Fruit fly (Drosophila melanogaster) whole organism, embryonic: ENCODE measurements around the gene dikar.

Source experiments
- Aef1 ChIP-seq: fragments of 200-800 bp; sonication (Bioruptor generic); IDR thresholded peaks from 3 replicates; pipeline ENCODE4 v1.3.6; 2022; ENCODE audit warnings: missing biosample characterization, missing genetic modification characterization
- Bdp1 ChIP-seq: fragments of 200-800 bp; sonication (Bioruptor generic); optimal IDR thresholded peaks from 3 replicates; lab custom pipeline; 2016; ENCODE audit warnings: missing biosample characterization, missing genetic modification characterization
- CG10366 ChIP-seq: fragments of 200-800 bp; sonication (Bioruptor generic); IDR thresholded peaks from 2 replicates; pipeline ENCODE4 v1.3.6; 2022; ENCODE audit warnings: missing biosample characterization, missing genetic modification characterization
- CG10654 ChIP-seq: fragments of 200-800 bp; sonication (Bioruptor generic); optimal IDR thresholded peaks from 2 replicates; lab custom pipeline; 2016; ENCODE audit warnings: missing biosample characterization, missing genetic modification characterization
- CG10979 ChIP-seq: fragments of 200-800 bp; sonication (Bioruptor generic); optimal IDR thresholded peaks from 2 replicates; lab custom pipeline; 2018; ENCODE audit warnings: missing biosample characterization, mild to moderate bottlenecking, missing genetic modification characterization, moderate library complexity
- CG11696 ChIP-seq: fragments of 200-800 bp; sonication (Bioruptor generic); IDR thresholded peaks from 2 replicates; pipeline ENCODE4 v1.3.6; 2022; ENCODE audit warnings: missing biosample characterization, missing genetic modification characterization
- CG14860 ChIP-seq: fragments of 200-800 bp; sonication (Bioruptor generic); IDR thresholded peaks from 3 replicates; pipeline ENCODE4 v1.3.6; 2022; ENCODE audit warnings: missing biosample characterization, missing genetic modification characterization; ENCODE audit not compliant: partially characterized antibody
- CG15073 ChIP-seq: fragments of 200-800 bp; sonication (Bioruptor generic); optimal IDR thresholded peaks from 2 replicates; lab custom pipeline; 2016; ENCODE audit warnings: missing biosample characterization, missing genetic modification characterization
- CG16863 ChIP-seq: fragments of 200-800 bp; sonication (Bioruptor generic); optimal IDR thresholded peaks from 3 replicates; lab custom pipeline; 2016; ENCODE audit warnings: missing biosample characterization, missing genetic modification characterization
- CG17361 ChIP-seq: fragments of 200-800 bp; sonication (Bioruptor generic); IDR thresholded peaks from 3 replicates; pipeline ENCODE4 v1.3.6; 2022; ENCODE audit warnings: missing biosample characterization, missing genetic modification characterization
- CG17385 ChIP-seq: fragments of 200-800 bp; sonication (Bioruptor generic); optimal IDR thresholded peaks from 3 replicates; lab custom pipeline; 2018; ENCODE audit warnings: missing biosample characterization, mild to moderate bottlenecking, missing genetic modification characterization
- CG1792 ChIP-seq: fragments of 200-800 bp; sonication (Bioruptor generic); optimal IDR thresholded peaks from 2 replicates; lab custom pipeline; 2016; ENCODE audit warnings: missing biosample characterization, missing genetic modification characterization
- CG18011 ChIP-seq: fragments of 200-800 bp; sonication (Bioruptor generic); optimal IDR thresholded peaks from 2 replicates; lab custom pipeline; 2017; ENCODE audit warnings: missing biosample characterization, missing genetic modification characterization, mild to moderate bottlenecking, moderate library complexity, missing genotype
- CG18262 ChIP-seq: fragments of 200-800 bp; optimal IDR thresholded peaks from 3 replicates; lab custom pipeline; 2019; ENCODE audit warnings: missing biosample characterization, mild to moderate bottlenecking, missing genetic modification characterization, moderate library complexity
- CG30020 ChIP-seq: fragments of 200-800 bp; optimal IDR thresholded peaks from 2 replicates; lab custom pipeline; 2019; ENCODE audit warnings: missing biosample characterization, mild to moderate bottlenecking, missing genetic modification characterization, moderate library complexity
- CG31365 ChIP-seq: fragments of 200-800 bp; sonication (Bioruptor generic); optimal IDR thresholded peaks from 2 replicates; lab custom pipeline; 2018; ENCODE audit warnings: missing biosample characterization, mild to moderate bottlenecking, missing genetic modification characterization
- CG31441 ChIP-seq: fragments of 200-800 bp; sonication (Bioruptor generic); IDR thresholded peaks from 2 replicates; pipeline ENCODE4 v1.3.6; 2022; ENCODE audit warnings: missing biosample characterization, missing genetic modification characterization
- CG5180 ChIP-seq: fragments of 200-800 bp; sonication (Bioruptor generic); optimal IDR thresholded peaks from 3 replicates; lab custom pipeline; 2017; ENCODE audit warnings: missing biosample characterization, missing genetic modification characterization, mild to moderate bottlenecking, moderate library complexity, missing genetic modification reagents
- CG6272 ChIP-seq: fragments of 200-800 bp; sonication (Bioruptor generic); IDR thresholded peaks from 2 replicates; pipeline ENCODE4 v1.3.6; 2022; ENCODE audit warnings: missing biosample characterization, missing genetic modification characterization
- CG7357 ChIP-seq: fragments of 200-800 bp; sonication (Bioruptor generic); IDR thresholded peaks from 3 replicates; pipeline ENCODE4 v1.3.6; 2022; ENCODE audit warnings: missing biosample characterization, missing genetic modification characterization
- Dad ChIP-seq: fragments of 200-800 bp; sonication (Bioruptor generic); optimal IDR thresholded peaks from 3 replicates; lab custom pipeline; 2016; ENCODE audit warnings: missing biosample characterization, missing genetic modification characterization
- Doc2 ChIP-seq: fragments of 200-800 bp; sonication (Bioruptor generic); IDR thresholded peaks from 2 replicates; pipeline ENCODE4 v1.3.6; 2022; ENCODE audit warnings: missing biosample characterization, missing genetic modification characterization
- Dp ChIP-seq: fragments of 200-800 bp; sonication (Bioruptor generic); optimal IDR thresholded peaks from 2 replicates; lab custom pipeline; 2018; ENCODE audit warnings: missing biosample characterization, mild to moderate bottlenecking, missing genetic modification characterization, moderate library complexity
- Drgx ChIP-seq: fragments of 200-800 bp; sonication (Bioruptor generic); IDR thresholded peaks from 2 replicates; pipeline ENCODE4 v1.3.6; 2022; ENCODE audit warnings: missing biosample characterization, missing genetic modification characterization
- ERR ChIP-seq: fragments of 200-800 bp; sonication (Bioruptor generic); optimal IDR thresholded peaks from 2 replicates; lab custom pipeline; 2016; ENCODE audit warnings: missing biosample characterization, missing genetic modification characterization
- Hr51 ChIP-seq, 2 experiments: fragments of 200-800 bp; sonication (Bioruptor generic); optimal IDR thresholded peaks; 2 replicates in 1 of 2; 3 replicates in 1 of 2; lab custom pipeline; 2016 to 2018; ENCODE audit warnings: missing biosample characterization in 2 of 2, missing genetic modification characterization in 2 of 2, mild to moderate bottlenecking in 1 of 2, moderate library complexity in 1 of 2
- Jarid2 ChIP-seq: fragments of 200-800 bp; sonication (Bioruptor generic); optimal IDR thresholded peaks from 3 replicates; lab custom pipeline; 2017; ENCODE audit warnings: mild to moderate bottlenecking, missing biosample characterization, missing genetic modification reagents, missing genetic modification characterization
- Lim3 ChIP-seq: fragments of 200-800 bp; sonication (Bioruptor generic); IDR thresholded peaks from 2 replicates; pipeline ENCODE4 v1.3.6; 2022; ENCODE audit warnings: missing biosample characterization, missing genetic modification characterization
- Max ChIP-seq: fragments of 200-800 bp; sonication (Bioruptor generic); optimal IDR thresholded peaks from 2 replicates; lab custom pipeline; 2016; ENCODE audit warnings: missing biosample characterization, mild to moderate bottlenecking, missing genetic modification characterization
- Mes4 ChIP-seq: fragments of 200-800 bp; sonication (Bioruptor generic); optimal IDR thresholded peaks from 2 replicates; lab custom pipeline; 2016; ENCODE audit warnings: missing biosample characterization, missing genetic modification characterization
- Nf-YA ChIP-seq: fragments of 200-800 bp; sonication (Bioruptor generic); IDR thresholded peaks from 2 replicates; pipeline ENCODE4 v1.3.6; 2022; ENCODE audit warnings: missing biosample characterization, missing genetic modification characterization
- NfI ChIP-seq: fragments of 200-800 bp; sonication (Bioruptor generic); optimal IDR thresholded peaks from 3 replicates; lab custom pipeline; 2018; ENCODE audit warnings: missing biosample characterization, mild to moderate bottlenecking, missing genetic modification characterization, moderate library complexity
- Rfx ChIP-seq: fragments of 200-800 bp; sonication (Bioruptor generic); IDR thresholded peaks from 2 replicates; pipeline ENCODE4 v1.3.6; 2022; ENCODE audit warnings: missing biosample characterization, missing genetic modification characterization
- Six4 ChIP-seq: fragments of 200-800 bp; sonication (Bioruptor generic); optimal IDR thresholded peaks from 2 replicates; lab custom pipeline; 2016; ENCODE audit warnings: missing biosample characterization, missing genetic modification characterization
- abd-A ChIP-seq: fragments of 200-800 bp; sonication (Bioruptor generic); optimal IDR thresholded peaks from 3 replicates; lab custom pipeline; 2019; ENCODE audit warnings: missing biosample characterization, mild to moderate bottlenecking, missing genetic modification characterization, moderate library complexity
- ara ChIP-seq: fragments of 200-800 bp; sonication (Bioruptor generic); IDR thresholded peaks from 2 replicates; pipeline ENCODE4 v1.3.6; 2022; ENCODE audit warnings: missing biosample characterization, missing genetic modification characterization
- ash1 ChIP-seq: fragments of 200-800 bp; sonication (Bioruptor generic); optimal IDR thresholded peaks from 2 replicates; lab custom pipeline; 2018; ENCODE audit warnings: missing biosample characterization, mild to moderate bottlenecking, missing genetic modification characterization
- disco-r ChIP-seq: fragments of 200-800 bp; sonication (Bioruptor generic); optimal IDR thresholded peaks from 2 replicates; lab custom pipeline; 2016; ENCODE audit warnings: missing biosample characterization, missing genetic modification characterization
- dm ChIP-seq: fragments of 200-800 bp; sonication (Bioruptor generic); optimal IDR thresholded peaks from 3 replicates; lab custom pipeline; 2016; ENCODE audit warnings: missing biosample characterization, missing genetic modification characterization
- eve ChIP-seq, 2 experiments: fragments of >200 bp; optimal IDR thresholded peaks; 2 replicates each; lab custom pipeline; 2017; ENCODE audit warnings: missing biosample characterization in 2 of 2, missing genetic modification characterization in 2 of 2
- nerfin-2 ChIP-seq: fragments of 200-800 bp; sonication (Bioruptor generic); IDR thresholded peaks from 2 replicates; pipeline ENCODE4 v1.3.6; 2022; ENCODE audit warnings: missing biosample characterization, missing genetic modification characterization; ENCODE audit not compliant: partially characterized antibody
- p53 ChIP-seq: fragments of 200-800 bp; sonication (Bioruptor generic); optimal IDR thresholded peaks from 2 replicates; lab custom pipeline; 2016; ENCODE audit warnings: missing biosample characterization, missing genetic modification characterization
- pfk ChIP-seq: fragments of 200-800 bp; sonication (Bioruptor generic); optimal IDR thresholded peaks from 2 replicates; lab custom pipeline; 2018; ENCODE audit warnings: missing biosample characterization, mild to moderate bottlenecking, missing genetic modification characterization, moderate library complexity
- pros ChIP-seq: fragments of 200-800 bp; sonication (Bioruptor generic); optimal IDR thresholded peaks from 3 replicates; lab custom pipeline; 2019; ENCODE audit warnings: missing biosample characterization, mild to moderate bottlenecking, missing genetic modification characterization, moderate library complexity
- ro ChIP-seq: fragments of 200-800 bp; sonication (Bioruptor generic); IDR thresholded peaks from 2 replicates; pipeline ENCODE4 v1.3.6; 2022; ENCODE audit warnings: missing biosample characterization, missing genetic modification characterization
- stc ChIP-seq: fragments of 200-800 bp; sonication (Bioruptor generic); IDR thresholded peaks from 2 replicates; pipeline ENCODE4 v1.3.6; 2022; ENCODE audit warnings: missing biosample characterization, missing genetic modification characterization
- tin ChIP-seq: fragments of 200-800 bp; sonication (Bioruptor generic); optimal IDR thresholded peaks from 3 replicates; lab custom pipeline; 2016; ENCODE audit warnings: missing biosample characterization, missing genetic modification characterization
- twi ChIP-seq: fragments of 200-800 bp; optimal IDR thresholded peaks from 2 replicates; lab custom pipeline; 2019; ENCODE audit warnings: missing biosample characterization, mild to moderate bottlenecking, missing genetic modification characterization, moderate library complexity
- unc-4 ChIP-seq: fragments of 200-800 bp; sonication (Bioruptor generic); IDR thresholded peaks from 2 replicates; pipeline ENCODE4 v1.3.6; 2022; ENCODE audit warnings: missing biosample characterization, missing genetic modification characterization; ENCODE audit not compliant: partially characterized antibody
- vfl ChIP-seq: fragments of 200-800 bp; sonication (Bioruptor generic); optimal IDR thresholded peaks from 2 replicates; lab custom pipeline; 2016; ENCODE audit warnings: missing biosample characterization, missing genetic modification characterization

dikar gene

DNA sequence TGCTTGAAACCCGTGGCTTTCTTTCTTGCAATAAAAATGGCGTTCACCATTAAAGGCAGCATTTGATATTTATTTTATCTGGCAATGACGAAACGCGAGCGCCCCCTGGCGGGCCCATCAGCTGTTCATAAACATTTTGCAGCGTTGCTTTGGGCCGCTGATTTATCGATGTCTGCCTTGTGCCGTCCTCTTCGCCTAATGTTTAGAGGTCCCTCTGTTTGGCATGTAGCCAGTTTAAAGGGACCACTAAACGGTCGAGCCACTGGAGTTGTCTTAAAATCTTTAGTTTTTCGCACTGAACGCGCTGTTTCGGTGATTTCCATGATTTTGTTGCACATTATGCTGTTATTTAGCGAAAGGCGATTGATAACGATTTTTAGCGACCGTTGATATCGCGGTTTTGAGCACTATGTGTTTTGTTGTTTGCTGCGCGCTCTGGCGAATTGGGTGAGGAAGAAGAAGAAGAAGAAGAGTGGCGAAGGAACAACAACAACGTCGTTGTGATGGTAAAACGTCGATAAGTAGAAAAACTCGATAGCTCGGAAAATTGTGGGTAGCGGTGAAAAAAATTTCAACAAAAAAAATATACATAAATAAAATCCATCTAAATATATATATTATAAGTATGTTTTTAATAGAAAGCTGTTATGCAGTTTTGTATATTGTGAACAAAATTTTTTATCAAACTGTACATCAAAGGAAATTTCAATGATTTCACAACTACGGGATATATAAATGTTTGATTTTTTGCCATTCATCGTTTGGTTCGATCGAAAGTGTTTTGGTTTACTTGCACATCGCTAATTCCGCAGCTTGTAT is 9.5 kb upstream of the dikar start, which contains the start of the genes velo and Sbds (continued):
- peak; percentile 70 for TF ChIP-seq unc-4 (GFP tag; lab: Robert Waterston, UW)
- TF ChIP-seq Dad = no peak
- peak; percentile 0 for TF ChIP-seq tin (GFP tag; lab: Kevin White, UChicago)
- TF ChIP-seq dm (GFP tag; lab: Kevin White, UChicago) = peak; percentile 77
- TF ChIP-seq CG17385 = peak; percentile 98
- peak; percentile 50 for TF ChIP-seq CG18262 (tag; lab: Kevin White, UChicago)
- peak; percentile 20 for TF ChIP-seq Six4
- no peak for TF ChIP-seq CG1792 (GFP tag; lab: Kevin White, UChicago)
- TF ChIP-seq vfl (GFP tag; lab: Kevin White, UChicago) = no peak
- TF ChIP-seq ash1 = peak; percentile 17
- peak; percentile 13 for TF ChIP-seq pfk (GFP tag; lab: Kevin White, UChicago)
- no peak for TF ChIP-seq Bdp1 (GFP tag; lab: Kevin White, UChicago)
- no peak for TF ChIP-seq Lim3
- peak; percentile 70 for TF ChIP-seq Rfx
- peak; percentile 62 for TF ChIP-seq NfI (GFP tag; lab: Kevin White, UChicago)
- TF ChIP-seq ERR (GFP tag; lab: Kevin White, UChicago) = peak; percentile 14
- no peak for TF ChIP-seq Doc2 (GFP tag; lab: Robert Waterston, UW)
- no peak for TF ChIP-seq CG31365 (tag; lab: Kevin White, UChicago)
- TF ChIP-seq ara (GFP tag; lab: Robert Waterston, UW) = no peak
- no peak for TF ChIP-seq ro
- TF ChIP-seq CG16863 (GFP tag; lab: Kevin White, UChicago) = no peak
- peak; percentile 9 for TF ChIP-seq Mes4 (GFP tag; lab: Kevin White, UChicago)
- TF ChIP-seq eve (GFP tag; optimal IDR thresholded peaks at IDR 0.05; lab: Kevin White, UChicago) = no peak
- no peak for TF ChIP-seq pros (GFP tag; lab: Kevin White, UChicago)
- no peak for TF ChIP-seq CG5180
- TF ChIP-seq stc (GFP tag; lab: Robert Waterston, UW) = no peak
- no peak for TF ChIP-seq disco-r (GFP tag; lab: Kevin White, UChicago)
- no peak for TF ChIP-seq Drgx (GFP tag; lab: Robert Waterston, UW)
- peak; percentile 12 for TF ChIP-seq Dp (GFP tag; lab: Kevin White, UChicago)
- no peak for TF ChIP-seq Nf-YA (GFP tag; lab: Robert Waterston, UW)
- no peak for TF ChIP-seq CG6272 (GFP tag; lab: Robert Waterston, UW)
- TF ChIP-seq CG14860 (GFP tag; lab: Robert Waterston, UW) = peak; percentile 25; the same call in 1 of the 3 replicates
- peak in 1 of 2 experiments; percentile 54 for TF ChIP-seq Hr51 (GFP tag; optimal IDR thresholded peaks at IDR 0.05; lab: Kevin White, UChicago)
- TF ChIP-seq CG18011 (GFP tag; lab: Kevin White, UChicago) = no peak
- peak; percentile 12 for TF ChIP-seq CG10979
- TF ChIP-seq CG15073 = no peak
- TF ChIP-seq CG11696 (GFP tag; lab: Robert Waterston, UW) = no peak
- peak; percentile 41 for TF ChIP-seq CG10366 (GFP tag; lab: Robert Waterston, UW)
- no peak for TF ChIP-seq nerfin-2
- TF ChIP-seq CG30020 (tag; lab: Kevin White, UChicago) = peak; percentile 59
- TF ChIP-seq Aef1 = peak; percentile 75
- no peak for TF ChIP-seq abd-A (tag; lab: Kevin White, UChicago)
- no peak for TF ChIP-seq Jarid2 (GFP tag; lab: Kevin White, UChicago)
- no peak for TF ChIP-seq Max (GFP tag; lab: Kevin White, UChicago)
- 0 out of 3 replicates have a peak, but pooled peaks have one; percentile 41 for TF ChIP-seq CG17361
- TF ChIP-seq CG7357 (GFP tag; lab: Robert Waterston, UW) = no peak
- no peak for TF ChIP-seq CG10654 (GFP tag; lab: Kevin White, UChicago)
- no peak; the same call in 1 of the 2 replicates for TF ChIP-seq CG31441 (GFP tag; lab: Robert Waterston, UW)
- no peak for TF ChIP-seq twi (tag; lab: Kevin White, UChicago)
- peak; percentile 2 for TF ChIP-seq p53 (GFP tag; lab: Kevin White, UChicago)
